Fruit fly (Drosophila melanogaster): ENCODE measurements around the gene CG42680.

Gene CG42680

DNA sequence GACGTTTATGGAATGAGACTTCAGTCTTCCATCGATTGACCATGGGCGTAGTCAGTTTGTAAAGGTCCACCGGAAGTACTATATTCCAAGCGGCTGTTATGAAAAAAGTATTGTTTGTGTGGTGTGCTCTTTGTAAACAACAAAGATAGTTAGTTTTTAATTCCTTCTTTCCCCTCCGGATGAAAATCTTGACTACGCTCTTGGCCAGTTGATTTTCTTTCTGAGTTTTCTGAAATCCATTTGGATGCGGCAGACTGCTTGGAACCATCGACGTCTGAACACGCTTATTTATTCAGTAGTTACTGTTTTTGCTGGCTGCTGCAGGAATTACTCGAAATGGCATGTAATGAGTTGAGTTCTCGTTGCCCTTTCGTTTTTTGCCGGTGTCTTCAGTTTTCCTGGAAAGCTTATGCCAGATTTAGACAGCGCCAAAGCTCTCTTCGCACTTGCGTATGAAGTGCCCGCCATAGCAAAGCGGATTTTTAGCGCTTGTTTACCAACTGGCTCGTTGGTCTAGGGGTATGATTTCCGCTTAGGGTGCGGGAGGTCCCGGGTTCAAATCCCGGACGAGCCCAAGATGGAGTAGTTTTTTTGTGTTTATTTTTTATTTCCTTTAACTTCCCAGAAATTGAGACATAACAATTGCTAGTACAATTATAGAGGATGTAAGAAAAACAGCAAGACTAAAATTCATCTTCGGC is 10.5 kb upstream of the CG42680 start (continued):
- TF ChIP-seq CG13287 (GFP tag; IDR thresholded peaks at IDR 0.05; ENCODE audit: partially characterized antibody) (peak; percentile 59; the same call in 1 of the 2 replicates), zen (tag; optimal IDR thresholded peaks at IDR 0.05) (no peak), Drgx (GFP tag; IDR thresholded peaks at IDR 0.05) (0 out of 2 replicates have a peak, but pooled peaks have one; percentile 18), CG6683 (GFP tag; optimal IDR thresholded peaks at IDR 0.05) (no peak), CG17328 (GFP tag; IDR thresholded peaks at IDR 0.05) (no peak), amos (GFP tag; IDR thresholded peaks at IDR 0.05; ENCODE audit: partially characterized antibody) (peak; percentile 81), MTF-1 (GFP tag; optimal IDR thresholded peaks at IDR 0.05; ENCODE audit: borderline replicate concordance) (no peak), lmd (GFP tag; IDR thresholded peaks at IDR 0.05) (0 out of 2 replicates have a peak, but pooled peaks have one; percentile 7), Deaf1 (tag; optimal IDR thresholded peaks at IDR 0.05) (peak; percentile 5), NFAT (GFP tag; IDR thresholded peaks at IDR 0.05) (no peak), CG2678 (tag; optimal IDR thresholded peaks at IDR 0.05) (peak; percentile 0), ase (GFP tag; IDR thresholded peaks at IDR 0.05) (no peak), sima (GFP tag; optimal IDR thresholded peaks at IDR 0.05) (no peak), B-H1 (GFP tag; IDR thresholded peaks at IDR 0.05) (no peak), CG15011 (GFP tag; optimal IDR thresholded peaks at IDR 0.05) (no peak), CG34422 (GFP tag; IDR thresholded peaks at IDR 0.05) (no peak), CG4282 (GFP tag; optimal IDR thresholded peaks at IDR 0.05) (no peak), p53 (GFP tag; optimal IDR thresholded peaks at IDR 0.05) (no peak), chif (GFP tag; optimal IDR thresholded peaks at IDR 0.05) (no peak), tgo (GFP tag; IDR thresholded peaks at IDR 0.05) (no peak), CG12391 (tag; optimal IDR thresholded peaks at IDR 0.05) (no peak), CG14860 (GFP tag; IDR thresholded peaks at IDR 0.05; ENCODE audit: partially characterized antibody) (peak; percentile 63), CG10979 (tag; optimal IDR thresholded peaks at IDR 0.05) (peak; percentile 5), tup (GFP tag; optimal IDR thresholded peaks at IDR 0.05) (no peak), Sox102F (GFP tag; optimal IDR thresholded peaks at IDR 0.05) (peak; percentile 32), pnt (GFP tag; optimal IDR thresholded peaks at IDR 0.05) (no peak), Fer1 (GFP tag; optimal IDR thresholded peaks at IDR 0.05) (no peak), odd (GFP tag; optimal IDR thresholded peaks at IDR 0.05) (no peak), trem (tag; optimal IDR thresholded peaks at IDR 0.05) (no peak), unc-4 (GFP tag; IDR thresholded peaks at IDR 0.05; ENCODE audit: partially characterized antibody) (peak; percentile 50)

DNA sequence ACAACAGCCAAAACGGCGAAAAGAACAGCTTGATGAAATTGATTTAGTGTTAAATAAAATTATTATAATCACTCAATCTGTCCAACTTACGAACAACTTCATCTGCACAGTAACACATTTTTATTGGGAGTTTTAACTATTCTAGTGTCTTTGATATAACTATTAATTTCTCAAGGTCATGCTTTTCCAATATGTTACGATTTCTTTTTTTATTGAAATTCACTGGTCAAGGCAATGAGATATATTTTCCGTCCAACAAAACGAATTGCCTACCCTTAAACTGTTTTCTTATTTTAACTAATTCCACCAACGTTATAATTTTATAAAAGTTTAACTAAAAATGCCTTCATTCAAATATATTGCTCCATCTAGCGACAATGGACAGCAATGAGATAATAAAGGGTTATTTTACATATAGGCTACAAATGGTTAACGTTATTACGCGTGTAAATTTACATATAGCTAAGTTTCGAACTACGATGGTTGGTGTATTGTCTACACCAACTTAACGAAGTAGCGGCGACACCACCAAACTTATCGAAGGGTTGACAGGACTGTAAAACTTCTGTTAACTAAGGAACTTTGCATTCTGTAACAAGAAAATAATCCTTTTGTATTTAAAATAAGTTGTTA is 697 bp upstream of the CG42680 start:
- TF ChIP-seq CTCF (GFP tag; optimal IDR thresholded peaks at IDR 0.05) = peak; percentile 92
- peak; percentile 13 for TF ChIP-seq Dek (tag; optimal IDR thresholded peaks at IDR 0.05)
- 0 out of 3 replicates have a peak, but pooled peaks have one; percentile 47 for TF ChIP-seq CG2199 (GFP tag; IDR thresholded peaks at IDR 0.05)
- peak; percentile 100 for TF ChIP-seq Kr (GFP tag; optimal IDR thresholded peaks at IDR 0.05)
- no peak for TF ChIP-seq CG10274 (GFP tag; optimal IDR thresholded peaks at IDR 0.05)
- TF ChIP-seq eve (GFP tag; optimal IDR thresholded peaks at IDR 0.05) = peak in 1 of 2 experiments; percentile 24
- no peak for TF ChIP-seq tgo (GFP tag; IDR thresholded peaks at IDR 0.05)
- TF ChIP-seq Hmr (GFP tag; optimal IDR thresholded peaks at IDR 0.05) = peak; percentile 50
- TF ChIP-seq CG9437 (GFP tag; optimal IDR thresholded peaks at IDR 0.05) = peak; percentile 87
- no peak for TF ChIP-seq disco-r (GFP tag; optimal IDR thresholded peaks at IDR 0.05)
- TF ChIP-seq CG10267 (tag; optimal IDR thresholded peaks at IDR 0.05) = peak; percentile 17
- peak; percentile 5 for TF ChIP-seq Abd-B (GFP tag; optimal IDR thresholded peaks at IDR 0.05)
- peak; percentile 21 for TF ChIP-seq stwl (tag; optimal IDR thresholded peaks at IDR 0.05)
- no peak for TF ChIP-seq CG12236 (GFP tag; optimal IDR thresholded peaks at IDR 0.05)
- no peak for TF ChIP-seq CG3847 (GFP tag; IDR thresholded peaks at IDR 0.05)
- peak; percentile 35 for TF ChIP-seq pho (GFP tag; optimal IDR thresholded peaks at IDR 0.05)
- TF ChIP-seq insv (GFP tag; optimal IDR thresholded peaks at IDR 0.05) = peak in 1 of 2 experiments; percentile 72
- TF ChIP-seq tna (GFP tag; IDR thresholded peaks at IDR 0.05; ENCODE audit: partially characterized antibody) = no peak
- no peak for TF ChIP-seq CG4854 (GFP tag; optimal IDR thresholded peaks at IDR 0.05)
- TF ChIP-seq Myb (GFP tag; optimal IDR thresholded peaks at IDR 0.05) = peak; percentile 43
- TF ChIP-seq CG15073 (GFP tag; optimal IDR thresholded peaks at IDR 0.05) = peak; percentile 60
